Fruit fly (Drosophila melanogaster) whole organism, embryonic: Measurements from ENCODE around the gene Rab9D.
A peak's percentile ranks its signal among the peaks of the same experiment; 100 is the strongest.

Experiments
- Adf1 ChIP-seq: fragments of 200-800 bp; sonication (Bioruptor generic); IDR thresholded peaks from 2 replicates; pipeline ENCODE4 v1.3.6; 2022; ENCODE audit warnings: missing biosample characterization, missing genetic modification characterization
- Antp ChIP-seq: fragments of 200-800 bp; sonication (Bioruptor generic); optimal IDR thresholded peaks from 3 replicates; lab custom pipeline; 2016; ENCODE audit warnings: missing biosample characterization, missing genetic modification characterization
- Atf3 ChIP-seq: fragments of 200-800 bp; sonication (Bioruptor generic); optimal IDR thresholded peaks from 3 replicates; lab custom pipeline; 2016; ENCODE audit warnings: missing biosample characterization, missing genetic modification characterization
- Atf6 ChIP-seq: fragments of 200-800 bp; sonication (Bioruptor generic); IDR thresholded peaks from 2 replicates; pipeline ENCODE4 v1.3.6; 2022; ENCODE audit warnings: missing biosample characterization, missing genetic modification characterization
- BEAF-32 ChIP-seq: fragments of 200-800 bp; sonication (Bioruptor generic); optimal IDR thresholded peaks from 3 replicates; lab custom pipeline; 2017; ENCODE audit warnings: missing biosample characterization, missing genetic modification characterization, mild to moderate bottlenecking, moderate library complexity, missing genetic modification reagents
- Bteb2 ChIP-seq: fragments of 200-800 bp; sonication (Bioruptor generic); optimal IDR thresholded peaks from 2 replicates; lab custom pipeline; 2016; ENCODE audit warnings: missing biosample characterization, missing genetic modification characterization
- CG12236 ChIP-seq: fragments of 200-800 bp; sonication (Bioruptor generic); optimal IDR thresholded peaks from 2 replicates; lab custom pipeline; 2016; ENCODE audit warnings: missing biosample characterization, missing genetic modification characterization
- CG12391 ChIP-seq: fragments of 200-800 bp; sonication (Bioruptor generic); optimal IDR thresholded peaks from 3 replicates; lab custom pipeline; 2018; ENCODE audit warnings: missing biosample characterization, mild to moderate bottlenecking, missing genetic modification characterization, moderate library complexity
- CG14667 ChIP-seq: fragments of 200-800 bp; sonication (Bioruptor generic); IDR thresholded peaks from 2 replicates; pipeline ENCODE4 v1.3.6; 2022; ENCODE audit warnings: missing biosample characterization, missing genetic modification characterization
- CG14710 ChIP-seq: fragments of 200-800 bp; sonication (Bioruptor generic); optimal IDR thresholded peaks from 3 replicates; lab custom pipeline; 2019; ENCODE audit warnings: missing biosample characterization, mild to moderate bottlenecking, missing genetic modification characterization, moderate library complexity
- CG1529 ChIP-seq: fragments of 200-800 bp; sonication (Bioruptor generic); optimal IDR thresholded peaks from 3 replicates; lab custom pipeline; 2018; ENCODE audit warnings: missing biosample characterization, missing genetic modification characterization
- CG1603 ChIP-seq: fragments of 200-800 bp; sonication (Bioruptor generic); optimal IDR thresholded peaks from 2 replicates; lab custom pipeline; 2019; ENCODE audit warnings: missing biosample characterization, mild to moderate bottlenecking, missing genetic modification characterization, moderate library complexity
- CG16815 ChIP-seq: fragments of 200-800 bp; sonication (Bioruptor generic); optimal IDR thresholded peaks from 3 replicates; lab custom pipeline; 2017; ENCODE audit warnings: missing biosample characterization, mild to moderate bottlenecking, missing genetic modification characterization
- CG17359 ChIP-seq: fragments of 200-800 bp; sonication (Bioruptor generic); optimal IDR thresholded peaks from 3 replicates; lab custom pipeline; 2018; ENCODE audit warnings: missing biosample characterization, mild to moderate bottlenecking, missing genetic modification characterization, moderate library complexity
- CG17829 ChIP-seq: fragments of 200-800 bp; optimal IDR thresholded peaks from 2 replicates; lab custom pipeline; 2019; ENCODE audit warnings: missing biosample characterization, mild to moderate bottlenecking, missing genetic modification characterization, moderate library complexity
- CG18476 ChIP-seq: fragments of 200-800 bp; sonication (Bioruptor generic); optimal IDR thresholded peaks from 2 replicates; lab custom pipeline; 2016; ENCODE audit warnings: missing biosample characterization, mild to moderate bottlenecking, missing genetic modification characterization
- CG18619 ChIP-seq: fragments of 200-800 bp; sonication (Bioruptor generic); optimal IDR thresholded peaks from 3 replicates; lab custom pipeline; 2017; ENCODE audit warnings: missing biosample characterization, mild to moderate bottlenecking, missing genetic modification characterization
- CG2129 ChIP-seq: fragments of 200-800 bp; sonication (Bioruptor generic); IDR thresholded peaks from 2 replicates; pipeline ENCODE4 v1.3.6; 2022; ENCODE audit warnings: missing biosample characterization, missing genetic modification characterization; ENCODE audit not compliant: partially characterized antibody
- CG2875 ChIP-seq: fragments of 200-800 bp; sonication (Bioruptor generic); optimal IDR thresholded peaks from 2 replicates; lab custom pipeline; 2017; ENCODE audit warnings: missing biosample characterization, mild to moderate bottlenecking, missing genetic modification characterization, missing genetic modification reagents
- CG4404 ChIP-seq: fragments of 200-800 bp; sonication (Bioruptor generic); IDR thresholded peaks from 2 replicates; pipeline ENCODE4 v1.3.6; 2022; ENCODE audit warnings: missing biosample characterization, missing genetic modification characterization
- CG6791 ChIP-seq: fragments of 200-800 bp; sonication (Bioruptor generic); IDR thresholded peaks from 3 replicates; pipeline ENCODE4 v1.3.6; 2022; ENCODE audit warnings: missing biosample characterization, missing genetic modification characterization; ENCODE audit not compliant: partially characterized antibody
- CG9797 ChIP-seq: fragments of 200-800 bp; sonication (Bioruptor generic); optimal IDR thresholded peaks from 3 replicates; lab custom pipeline; 2018; ENCODE audit warnings: missing biosample characterization, mild to moderate bottlenecking, missing genetic modification characterization
- D ChIP-seq, 2 experiments: fragments of 200-800 bp in 1 of 2; fragments of >200 bp in 1 of 2; sonication (Bioruptor generic) in 1 of 2; optimal IDR thresholded peaks; 2 replicates in 1 of 2; 3 replicates in 1 of 2; lab custom pipeline; 2017; ENCODE audit warnings: mild to moderate bottlenecking in 1 of 2, missing biosample characterization in 1 of 2, missing genetic modification characterization in 1 of 2, missing genetic modification reagents in 1 of 2
- Doc2 ChIP-seq: fragments of 200-800 bp; sonication (Bioruptor generic); IDR thresholded peaks from 2 replicates; pipeline ENCODE4 v1.3.6; 2022; ENCODE audit warnings: missing biosample characterization, missing genetic modification characterization
- Doc3 ChIP-seq: fragments of 200-800 bp; sonication (Bioruptor generic); IDR thresholded peaks from 3 replicates; pipeline ENCODE4 v1.3.6; 2022; ENCODE audit warnings: missing biosample characterization, missing genetic modification characterization; ENCODE audit not compliant: partially characterized antibody
- Eip74EF ChIP-seq, 2 experiments: fragments of 200-800 bp in 1 of 2; fragments of >200 bp in 1 of 2; sonication (Bioruptor generic) in 1 of 2; optimal IDR thresholded peaks; 2 replicates each; lab custom pipeline; 2017 to 2019; ENCODE audit warnings: missing biosample characterization in 2 of 2, missing genetic modification characterization in 2 of 2, mild to moderate bottlenecking in 1 of 2, moderate library complexity in 1 of 2
- Ets97D ChIP-seq: fragments of 200-800 bp; sonication (Bioruptor generic); optimal IDR thresholded peaks from 3 replicates; lab custom pipeline; 2016; ENCODE audit warnings: missing biosample characterization, missing genetic modification characterization
- Max ChIP-seq: fragments of 200-800 bp; sonication (Bioruptor generic); optimal IDR thresholded peaks from 2 replicates; lab custom pipeline; 2016; ENCODE audit warnings: missing biosample characterization, mild to moderate bottlenecking, missing genetic modification characterization
- Meics ChIP-seq: fragments of 200-800 bp; sonication (Bioruptor generic); optimal IDR thresholded peaks from 2 replicates; lab custom pipeline; 2017; ENCODE audit warnings: missing biosample characterization, mild to moderate bottlenecking, missing genetic modification characterization
- NfI ChIP-seq: fragments of 200-800 bp; sonication (Bioruptor generic); optimal IDR thresholded peaks from 3 replicates; lab custom pipeline; 2018; ENCODE audit warnings: missing biosample characterization, mild to moderate bottlenecking, missing genetic modification characterization, moderate library complexity
- Oli ChIP-seq: fragments of 200-800 bp; sonication (Bioruptor generic); optimal IDR thresholded peaks from 2 replicates; lab custom pipeline; 2018; ENCODE audit warnings: missing biosample characterization, mild to moderate bottlenecking, missing genetic modification characterization, moderate library complexity
- Optix ChIP-seq: fragments of 200-800 bp; sonication (Bioruptor generic); IDR thresholded peaks from 3 replicates; pipeline ENCODE4 v1.3.6; 2022; ENCODE audit warnings: missing biosample characterization, missing genetic modification characterization
- ac ChIP-seq: fragments of 200-800 bp; sonication (Bioruptor generic); optimal IDR thresholded peaks from 3 replicates; lab custom pipeline; 2017; ENCODE audit warnings: missing biosample characterization, mild to moderate bottlenecking, missing genetic modification characterization
- bbx ChIP-seq: fragments of 200-800 bp; sonication (Bioruptor generic); IDR thresholded peaks from 2 replicates; pipeline ENCODE4 v1.3.6; 2022; ENCODE audit warnings: missing biosample characterization, missing genetic modification characterization; ENCODE audit not compliant: partially characterized antibody
- danr ChIP-seq: fragments of 200-800 bp; sonication (Bioruptor generic); IDR thresholded peaks from 2 replicates; pipeline ENCODE4 v1.3.6; 2022; ENCODE audit warnings: missing biosample characterization, missing genetic modification characterization
- emc ChIP-seq: fragments of 200-800 bp; sonication (Bioruptor generic); optimal IDR thresholded peaks from 2 replicates; lab custom pipeline; 2016; ENCODE audit warnings: missing biosample characterization, missing genetic modification characterization
- ftz-f1 ChIP-seq: fragments of 200-800 bp; sonication (Bioruptor generic); optimal IDR thresholded peaks from 2 replicates; lab custom pipeline; 2016; ENCODE audit warnings: missing biosample characterization, missing genetic modification characterization
- hbn ChIP-seq: fragments of 200-800 bp; sonication (Bioruptor generic); IDR thresholded peaks from 2 replicates; pipeline ENCODE4 v1.3.6; 2022; ENCODE audit warnings: missing biosample characterization, missing genetic modification characterization; ENCODE audit not compliant: partially characterized antibody
- her ChIP-seq: fragments of 200-800 bp; sonication (Bioruptor generic); optimal IDR thresholded peaks from 2 replicates; lab custom pipeline; 2016; ENCODE audit warnings: missing biosample characterization, missing genetic modification characterization
- nerfin-2 ChIP-seq: fragments of 200-800 bp; sonication (Bioruptor generic); IDR thresholded peaks from 2 replicates; pipeline ENCODE4 v1.3.6; 2022; ENCODE audit warnings: missing biosample characterization, missing genetic modification characterization; ENCODE audit not compliant: partially characterized antibody
- p53 ChIP-seq: fragments of 200-800 bp; sonication (Bioruptor generic); optimal IDR thresholded peaks from 2 replicates; lab custom pipeline; 2016; ENCODE audit warnings: missing biosample characterization, missing genetic modification characterization
- pita ChIP-seq: fragments of 200-800 bp; sonication (Bioruptor generic); optimal IDR thresholded peaks from 2 replicates; lab custom pipeline; 2017; ENCODE audit warnings: missing biosample characterization, mild to moderate bottlenecking, missing genetic modification characterization
- pum ChIP-seq: fragments of 200-800 bp; sonication (Bioruptor generic); optimal IDR thresholded peaks from 2 replicates; lab custom pipeline; 2016; ENCODE audit warnings: missing biosample characterization, missing genetic modification characterization
- slou ChIP-seq: fragments of 200-800 bp; sonication (Bioruptor generic); optimal IDR thresholded peaks from 3 replicates; lab custom pipeline; 2016; ENCODE audit warnings: missing biosample characterization, missing genetic modification characterization
- tin ChIP-seq: fragments of 200-800 bp; sonication (Bioruptor generic); optimal IDR thresholded peaks from 3 replicates; lab custom pipeline; 2016; ENCODE audit warnings: missing biosample characterization, missing genetic modification characterization
- tll ChIP-seq, 2 experiments: fragments of 200-800 bp in 1 of 2; fragments of >200 bp in 1 of 2; sonication (Bioruptor generic) in 1 of 2; optimal IDR thresholded peaks; 2 replicates each; lab custom pipeline; 2017 to 2019; ENCODE audit warnings: missing biosample characterization in 2 of 2, missing genetic modification characterization in 2 of 2, mild to moderate bottlenecking in 1 of 2, moderate library complexity in 1 of 2
- toy ChIP-seq: fragments of 200-800 bp; sonication (Bioruptor generic); IDR thresholded peaks from 2 replicates; pipeline ENCODE4 v1.3.6; 2022; ENCODE audit warnings: missing biosample characterization, missing genetic modification characterization
- tup ChIP-seq: fragments of 200-800 bp; sonication (Bioruptor generic); optimal IDR thresholded peaks from 2 replicates; lab custom pipeline; 2016; ENCODE audit warnings: missing biosample characterization, mild to moderate bottlenecking, missing genetic modification characterization, moderate library complexity
- vvl ChIP-seq: fragments of 200-800 bp; sonication (Bioruptor generic); IDR thresholded peaks from 2 replicates; pipeline ENCODE4 v1.3.6; 2022; ENCODE audit warnings: missing biosample characterization, missing genetic modification characterization
- z ChIP-seq: fragments of 200-800 bp; sonication (Bioruptor generic); IDR thresholded peaks from 3 replicates; pipeline ENCODE4 v1.3.6; 2022; ENCODE audit warnings: missing biosample characterization, missing genetic modification characterization

Rab9D gene

dm6 chrX:10561433-10561832 is 27.5 kb upstream of the Rab9D start (continued):
- TF ChIP-seq Oli (tag; lab: Kevin White, UChicago), result peak; percentile 73
- no peak for TF ChIP-seq p53 (GFP tag; lab: Kevin White, UChicago)
- no peak for TF ChIP-seq Doc2 (GFP tag; lab: Robert Waterston, UW)
- no peak for TF ChIP-seq ftz-f1 (GFP tag; lab: Kevin White, UChicago)
- no peak for TF ChIP-seq toy
- TF ChIP-seq emc (GFP tag; lab: Kevin White, UChicago), result no peak
- no peak for TF ChIP-seq CG9797 (GFP tag; lab: Kevin White, UChicago)
- peak; percentile 3 for TF ChIP-seq Max (GFP tag; lab: Kevin White, UChicago)
- no peak for TF ChIP-seq Optix (GFP tag; lab: Robert Waterston, UW)
- no peak for TF ChIP-seq Atf6 (GFP tag; lab: Robert Waterston, UW)
- TF ChIP-seq nerfin-2, result no peak
- no peak for TF ChIP-seq CG12236 (GFP tag; lab: Kevin White, UChicago)
- TF ChIP-seq D (optimal IDR thresholded peaks at IDR 0.05; lab: Kevin White, UChicago), result no peak
- TF ChIP-seq D (GFP tag; optimal IDR thresholded peaks at IDR 0.05; lab: Kevin White, UChicago), result no peak
- no peak for TF ChIP-seq tup
- peak; percentile 64 for TF ChIP-seq CG12391
- TF ChIP-seq CG2875 (GFP tag; lab: Kevin White, UChicago), result no peak
- peak in 1 of 2 experiments; percentile 50 for TF ChIP-seq Eip74EF (GFP tag; optimal IDR thresholded peaks at IDR 0.05; lab: Kevin White, UChicago)
- TF ChIP-seq Adf1 (GFP tag; lab: Robert Waterston, UW), result no peak
- no peak for TF ChIP-seq Bteb2 (GFP tag; lab: Kevin White, UChicago)
- no peak for TF ChIP-seq CG4404 (GFP tag; lab: Robert Waterston, UW)
- TF ChIP-seq CG16815 (GFP tag; lab: Kevin White, UChicago), result peak; percentile 2
- peak; percentile 28 for TF ChIP-seq NfI (GFP tag; lab: Kevin White, UChicago)
- no peak for TF ChIP-seq BEAF-32 (GFP tag; lab: Kevin White, UChicago)
- no peak for TF ChIP-seq pita
- no peak for TF ChIP-seq CG6791 (GFP tag; lab: Robert Waterston, UW)
- no peak for TF ChIP-seq her
- peak; percentile 22 for TF ChIP-seq CG17829 (tag; lab: Kevin White, UChicago)
- no peak for TF ChIP-seq hbn (GFP tag; lab: Robert Waterston, UW)
- TF ChIP-seq CG18476 (GFP tag; lab: Kevin White, UChicago), result no peak
- TF ChIP-seq CG17359 (tag; lab: Kevin White, UChicago), result peak; percentile 62
- TF ChIP-seq tll (GFP tag; optimal IDR thresholded peaks at IDR 0.05; lab: Kevin White, UChicago), result no peak
- TF ChIP-seq Antp (GFP tag; lab: Kevin White, UChicago), result no peak
- peak; percentile 23 for TF ChIP-seq CG14710 (tag; lab: Kevin White, UChicago)
- TF ChIP-seq Doc3 (GFP tag; lab: Robert Waterston, UW), result no peak
- TF ChIP-seq ac (GFP tag; lab: Kevin White, UChicago), result no peak
- peak; percentile 63 for TF ChIP-seq Meics
- TF ChIP-seq Atf3 (GFP tag; lab: Kevin White, UChicago), result no peak
- TF ChIP-seq CG18619 (GFP tag; lab: Kevin White, UChicago), result peak; percentile 27
- peak; percentile 16 for TF ChIP-seq tin (GFP tag; lab: Kevin White, UChicago)
- no peak for TF ChIP-seq slou (GFP tag; lab: Kevin White, UChicago)
- no peak for TF ChIP-seq Ets97D
- peak; percentile 57; the same call in 1 of the 2 replicates for TF ChIP-seq vvl (GFP tag; lab: Robert Waterston, UW)
- TF ChIP-seq CG14667 (GFP tag; lab: Robert Waterston, UW), result no peak
- TF ChIP-seq danr (GFP tag; lab: Robert Waterston, UW), result no peak
- TF ChIP-seq bbx (GFP tag; lab: Robert Waterston, UW), result no peak
- TF ChIP-seq CG2129 (GFP tag; lab: Robert Waterston, UW), result no peak
- no peak for TF ChIP-seq pum (GFP tag; lab: Kevin White, UChicago)
- no peak for TF ChIP-seq z (GFP tag; lab: Robert Waterston, UW)
- TF ChIP-seq CG1529 (GFP tag; lab: Kevin White, UChicago), result peak; percentile 11
- TF ChIP-seq CG1603, result no peak
